Fruit fly (Drosophila melanogaster): Measurements from ENCODE around the gene CG18641.

Gene CG18641

dm6 chr2L:2363626-2364147 is 51.4 kb downstream of the CG18641 start (continued):
- peak; percentile 91 for TF ChIP-seq run (tag; optimal IDR thresholded peaks at IDR 0.05)
- peak; percentile 78; the same call in 1 of the 3 replicates for TF ChIP-seq ken (GFP tag; IDR thresholded peaks at IDR 0.05)
- no peak for TF ChIP-seq sc (optimal IDR thresholded peaks at IDR 0.05)
- peak; percentile 79 for TF ChIP-seq sc (GFP tag; optimal IDR thresholded peaks at IDR 0.05)
- peak; percentile 92 for TF ChIP-seq CG8388 (GFP tag; optimal IDR thresholded peaks at IDR 0.05)
- TF ChIP-seq Nf-YA (GFP tag; IDR thresholded peaks at IDR 0.05) = peak; percentile 74
- TF ChIP-seq CG18764 (GFP tag; optimal IDR thresholded peaks at IDR 0.05) = peak; percentile 82
- TF ChIP-seq CG12155 (GFP tag; optimal IDR thresholded peaks at IDR 0.05) = peak; percentile 73
- peak; percentile 84 for TF ChIP-seq HLH3B (GFP tag; IDR thresholded peaks at IDR 0.05)
- peak; percentile 93 for TF ChIP-seq CG17829 (tag; optimal IDR thresholded peaks at IDR 0.05)
- peak; percentile 71 for TF ChIP-seq CG16815 (GFP tag; optimal IDR thresholded peaks at IDR 0.05)
- no peak for TF ChIP-seq pb (GFP tag; optimal IDR thresholded peaks at IDR 0.05)
- TF ChIP-seq Aef1 (GFP tag; IDR thresholded peaks at IDR 0.05) = peak; percentile 83
- peak; percentile 89 for TF ChIP-seq CG14710 (tag; optimal IDR thresholded peaks at IDR 0.05)
- TF ChIP-seq caup (GFP tag; optimal IDR thresholded peaks at IDR 0.05; ENCODE audit: severe bottlenecking) = peak; percentile 85
- peak; percentile 81 for TF ChIP-seq lilli (GFP tag; optimal IDR thresholded peaks at IDR 0.05)
- peak; percentile 61; the same call in 1 of the 2 replicates for TF ChIP-seq CG10321 (GFP tag; IDR thresholded peaks at IDR 0.05)
- peak; percentile 90 for TF ChIP-seq D19A (tag; optimal IDR thresholded peaks at IDR 0.05)
- TF ChIP-seq bab2 (GFP tag; optimal IDR thresholded peaks at IDR 0.05) = peak; percentile 64
- peak; percentile 91 for TF ChIP-seq Sox102F (GFP tag; optimal IDR thresholded peaks at IDR 0.05)
- TF ChIP-seq CG1792 (GFP tag; optimal IDR thresholded peaks at IDR 0.05) = peak; percentile 25
- TF ChIP-seq HLH54F (GFP tag; optimal IDR thresholded peaks at IDR 0.05) = peak; percentile 5
- TF ChIP-seq CG5180 (GFP tag; optimal IDR thresholded peaks at IDR 0.05) = peak; percentile 81
- TF ChIP-seq CG6765 (GFP tag; optimal IDR thresholded peaks at IDR 0.05) = peak; percentile 74
- TF ChIP-seq Fer3 (tag; optimal IDR thresholded peaks at IDR 0.05) = peak; percentile 92
- TF ChIP-seq usp (GFP tag; optimal IDR thresholded peaks at IDR 0.05) = no peak
- TF ChIP-seq Mes4 (GFP tag; optimal IDR thresholded peaks at IDR 0.05) = peak; percentile 54
- peak; percentile 71 for TF ChIP-seq B-H1 (GFP tag; IDR thresholded peaks at IDR 0.05)
- no peak for TF ChIP-seq CG34224 (GFP tag; IDR thresholded peaks at IDR 0.05; ENCODE audit: partially characterized antibody)
- no peak for TF ChIP-seq jumu (GFP tag; optimal IDR thresholded peaks at IDR 0.05)
- TF ChIP-seq Antp (GFP tag; optimal IDR thresholded peaks at IDR 0.05) = peak; percentile 26
- TF ChIP-seq tll (GFP tag; optimal IDR thresholded peaks at IDR 0.05) = peak in 1 of 2 experiments; percentile 44
- TF ChIP-seq CG11696 (GFP tag; IDR thresholded peaks at IDR 0.05) = peak; percentile 99
- peak; percentile 78 for TF ChIP-seq sug (tag; optimal IDR thresholded peaks at IDR 0.05)
- peak; percentile 72 for TF ChIP-seq CG8359 (GFP tag; optimal IDR thresholded peaks at IDR 0.05; ENCODE audit: borderline replicate concordance)
- TF ChIP-seq Kr (GFP tag; optimal IDR thresholded peaks at IDR 0.05) = peak; percentile 43
- TF ChIP-seq Side (GFP tag; optimal IDR thresholded peaks at IDR 0.05) = no peak
- no peak for TF ChIP-seq HmgD (GFP tag; optimal IDR thresholded peaks at IDR 0.05)
- no peak for TF ChIP-seq gro (GFP tag; optimal IDR thresholded peaks at IDR 0.05)
- peak; percentile 50; the same call in 1 of the 2 replicates for TF ChIP-seq CG11085 (GFP tag; IDR thresholded peaks at IDR 0.05)
- TF ChIP-seq Gug (GFP tag; IDR thresholded peaks at IDR 0.05) = peak; percentile 64; the same call in 2 of the 4 replicates
- no peak for TF ChIP-seq pita (GFP tag; optimal IDR thresholded peaks at IDR 0.05)
- peak; percentile 91 for TF ChIP-seq gcm (GFP tag; optimal IDR thresholded peaks at IDR 0.05)
- peak; percentile 62 for TF ChIP-seq Bdp1 (GFP tag; optimal IDR thresholded peaks at IDR 0.05)
- TF ChIP-seq CG12071 (GFP tag; optimal IDR thresholded peaks at IDR 0.05) = peak; percentile 84
- TF ChIP-seq Atf3 (GFP tag; optimal IDR thresholded peaks at IDR 0.05) = peak; percentile 19
- peak; percentile 45 for TF ChIP-seq CG13624 (GFP tag; optimal IDR thresholded peaks at IDR 0.05)
- no peak for TF ChIP-seq Doc3 (GFP tag; IDR thresholded peaks at IDR 0.05; ENCODE audit: partially characterized antibody)
- TF ChIP-seq CG9437 (GFP tag; optimal IDR thresholded peaks at IDR 0.05) = peak; percentile 77
- TF ChIP-seq Meics (GFP tag; optimal IDR thresholded peaks at IDR 0.05) = peak; percentile 91

All from whole organism, embryonic.